Worm (Caenorhabditis elegans) whole organism, young adult: Measurements from ENCODE around the gene srt-52.

ENCODE experiments used
- C06A6.2 ChIP-seq: fragments of 200-800 bp; sonication (Bioruptor generic); conservative IDR thresholded peaks from 2 replicates; pipeline ENCODE4 v1.3.6; 2022; ENCODE audit warnings: missing genetic modification characterization, missing compliant biosample characterization
- F33H1.4 ChIP-seq: fragments of 200-800 bp; sonication (Bioruptor generic); IDR thresholded peaks from 2 replicates; pipeline ENCODE4 v1.3.6; 2022; ENCODE audit warnings: missing genetic modification reagents, missing genetic modification characterization, missing compliant biosample characterization
- F37B4.10 ChIP-seq: fragments of 200-800 bp; sonication (Bioruptor generic); IDR thresholded peaks from 2 replicates; pipeline ENCODE4 v1.3.6; 2022; ENCODE audit warnings: missing genetic modification characterization, missing compliant biosample characterization
- F49E8.2 ChIP-seq: sonication (generic microtip); optimal IDR thresholded peaks from 3 replicates; lab custom pipeline; 2017; ENCODE audit warnings: missing genetic modification characterization, mild to moderate bottlenecking, missing compliant biosample characterization, antibody characterized with exemption, moderate library complexity; ENCODE audit not compliant: insufficient read depth
- F52B5.7 ChIP-seq: sonication (generic microtip); optimal IDR thresholded peaks from 2 replicates; lab custom pipeline; 2016; ENCODE audit warnings: mild to moderate bottlenecking, missing genetic modification characterization, missing compliant biosample characterization
- Y67H2A.10 ChIP-seq: fragments of 200-800 bp; sonication (Bioruptor generic); conservative IDR thresholded peaks from 2 replicates; pipeline ENCODE4 v1.3.6; 2022; ENCODE audit warnings: missing genetic modification reagents, missing genetic modification characterization, missing compliant biosample characterization
- Y95B8A.8 ChIP-seq: fragments of 200-800 bp; sonication (Bioruptor generic); IDR thresholded peaks from 2 replicates; pipeline ENCODE4 v1.3.6; 2022; ENCODE audit warnings: missing genetic modification reagents, missing genetic modification characterization, missing compliant biosample characterization
- aptf-2 ChIP-seq: fragments of 200-800 bp; sonication (Bioruptor generic); conservative IDR thresholded peaks from 2 replicates; pipeline ENCODE4 v1.3.6; 2022; ENCODE audit warnings: missing genetic modification reagents, missing genetic modification characterization, missing compliant biosample characterization
- athp-1 ChIP-seq: sonication (generic microtip); optimal IDR thresholded peaks from 2 replicates; lab custom pipeline; 2017; ENCODE audit warnings: mild to moderate bottlenecking, missing genetic modification characterization, missing compliant biosample characterization
- attf-3 ChIP-seq: fragments of 200-800 bp; sonication (Bioruptor generic); conservative IDR thresholded peaks from 2 replicates; pipeline ENCODE4 v1.3.6; 2022; ENCODE audit warnings: missing genetic modification reagents, missing genetic modification characterization, missing compliant biosample characterization
- attf-6 ChIP-seq: fragments of 200-800 bp; sonication (Bioruptor generic); IDR thresholded peaks from 2 replicates; pipeline ENCODE4 v1.3.6; 2022; ENCODE audit warnings: missing genetic modification reagents, missing genetic modification characterization, missing compliant biosample characterization
- cebp-1 ChIP-seq, 2 experiments: fragments of 200-800 bp in 1 of 2; sonication (Bioruptor generic) in 1 of 2; sonication (generic microtip) in 1 of 2; IDR thresholded peaks in 1 of 2; optimal IDR thresholded peaks in 1 of 2; 2 replicates each; pipeline versions ENCODE4 v1.3.6 to Lab custom; 2017 to 2022; ENCODE audit warnings: missing compliant biosample characterization in 2 of 2, missing genetic modification characterization in 2 of 2, mild to moderate bottlenecking in 1 of 2, missing genetic modification reagents in 1 of 2, moderate library complexity in 1 of 2
- cebp-2 ChIP-seq: fragments of 200-800 bp; sonication (Bioruptor generic); IDR thresholded peaks from 2 replicates; pipeline ENCODE4 v1.3.6; 2022; ENCODE audit warnings: missing genetic modification characterization, missing compliant biosample characterization
- ceh-27 ChIP-seq: fragments of 200-800 bp; sonication (Bioruptor generic); optimal IDR thresholded peaks from 2 replicates; lab custom pipeline; 2018; ENCODE audit warnings: mild to moderate bottlenecking, missing genetic modification characterization, moderate library complexity, missing compliant biosample characterization
- ceh-40 ChIP-seq: fragments of 200-800 bp; sonication (Bioruptor generic); IDR thresholded peaks from 2 replicates; pipeline ENCODE4 v1.3.6; 2022; ENCODE audit warnings: missing genetic modification characterization, missing compliant biosample characterization
- dox-1 ChIP-seq: fragments of 200-800 bp; sonication (Bioruptor generic); IDR thresholded peaks from 2 replicates; pipeline ENCODE4 v1.3.6; 2022; ENCODE audit warnings: missing genetic modification reagents, missing genetic modification characterization, missing compliant biosample characterization
- dpl-1 ChIP-seq: fragments of 150-350 bp; optimal IDR thresholded peaks from 2 replicates; lab custom pipeline; 2014; ENCODE audit warnings: missing biosample characterization, missing genetic modification reagents, missing genetic modification characterization
- egl-18 ChIP-seq: fragments of 200-800 bp; sonication (Bioruptor generic); IDR thresholded peaks from 2 replicates; pipeline ENCODE4 v1.3.6; 2022; ENCODE audit warnings: missing genetic modification reagents, missing genetic modification characterization, missing compliant biosample characterization
- ekl-4 ChIP-seq: fragments of 200-800 bp; sonication (Bioruptor generic); IDR thresholded peaks from 2 replicates; pipeline ENCODE4 v1.3.6; 2022; ENCODE audit warnings: missing genetic modification reagents, missing genetic modification characterization, missing compliant biosample characterization
- ets-4 ChIP-seq: fragments of 200-800 bp; sonication (Bioruptor generic); optimal IDR thresholded peaks from 2 replicates; lab custom pipeline; 2018; ENCODE audit warnings: mild to moderate bottlenecking, missing genetic modification characterization, missing compliant biosample characterization
- let-526 ChIP-seq: fragments of 200-800 bp; sonication (Bioruptor generic); IDR thresholded peaks from 2 replicates; pipeline ENCODE4 v1.3.6; 2022; ENCODE audit warnings: missing genetic modification reagents, missing genetic modification characterization, missing compliant biosample characterization
- lin-26 ChIP-seq: fragments of 200-800 bp; sonication (Bioruptor generic); IDR thresholded peaks from 2 replicates; pipeline ENCODE4 v1.3.6; 2022; ENCODE audit warnings: missing genetic modification reagents, missing genetic modification characterization, missing compliant biosample characterization
- lin-35 ChIP-seq, 3 experiments: fragments of 150-350 bp in 2 of 3; sonication (generic microtip) in 1 of 3; optimal IDR thresholded peaks; 2 replicates each; lab custom pipeline; 2014 to 2018; ENCODE audit warnings: missing biosample characterization in 3 of 3, missing genetic modification characterization in 3 of 3, missing genetic modification reagents in 3 of 3
- mes-4 ChIP-seq: sonication (generic microtip); optimal IDR thresholded peaks from 2 replicates; lab custom pipeline; 2016; ENCODE audit warnings: missing genotype, missing genetic modification characterization, missing compliant biosample characterization
- nfyb-1 ChIP-seq: fragments of 200-800 bp; sonication (Bioruptor generic); IDR thresholded peaks from 2 replicates; pipeline ENCODE4 v1.3.6; 2022; ENCODE audit warnings: missing genetic modification reagents, missing genetic modification characterization, missing compliant biosample characterization
- nhr-80 ChIP-seq: sonication (generic microtip); optimal IDR thresholded peaks from 2 replicates; lab custom pipeline; 2016; ENCODE audit warnings: missing genetic modification characterization, missing compliant biosample characterization
- pha-4 ChIP-seq: fragments of 150-350 bp; sonication (generic microtip); optimal IDR thresholded peaks from 2 replicates; lab custom pipeline; 2014; ENCODE audit warnings: missing biosample characterization, missing genetic modification reagents, missing genetic modification characterization
- snpc-1.1 ChIP-seq: sonication (generic microtip); optimal IDR thresholded peaks from 2 replicates; lab custom pipeline; 2017; ENCODE audit warnings: missing genetic modification characterization, mild to moderate bottlenecking, missing compliant biosample characterization, antibody characterized with exemption, moderate library complexity, missing genotype, missing genetic modification reagents; ENCODE audit not compliant: insufficient read depth
- snpc-4 ChIP-seq, 5 experiments: fragments of 150-350 bp in 1 of 5; sonication (generic microtip) in 4 of 5; optimal IDR thresholded peaks; 2 replicates each; lab custom pipeline; 2014 to 2018; ENCODE audit warnings: missing genetic modification characterization in 5 of 5, missing biosample characterization in 3 of 5, antibody characterized with exemption in 2 of 5, mild to moderate bottlenecking in 2 of 5, missing compliant biosample characterization in 2 of 5, missing genotype in 2 of 5, moderate library complexity in 2 of 5, missing genetic modification reagents in 1 of 5
- sptf-2 ChIP-seq: fragments of 200-800 bp; sonication (Bioruptor generic); optimal IDR thresholded peaks from 2 replicates; lab custom pipeline; 2018; ENCODE audit warnings: mild to moderate bottlenecking, missing genetic modification characterization, missing compliant biosample characterization
- xnd-1 ChIP-seq: sonication (generic microtip); optimal IDR thresholded peaks from 2 replicates; lab custom pipeline; 2016; ENCODE audit warnings: missing genotype, missing genetic modification reagents, missing genetic modification characterization, missing compliant biosample characterization
- zfh-2 ChIP-seq: fragments of 200-800 bp; sonication (Bioruptor generic); conservative IDR thresholded peaks from 2 replicates; pipeline ENCODE4 v1.3.6; 2022; ENCODE audit warnings: missing genetic modification reagents, missing genetic modification characterization, missing compliant biosample characterization
- zim-3 ChIP-seq: sonication (generic microtip); optimal IDR thresholded peaks from 2 replicates; lab custom pipeline; 2017; ENCODE audit warnings: mild to moderate bottlenecking, missing genetic modification characterization, moderate library complexity, missing compliant biosample characterization
- ztf-25 ChIP-seq: fragments of 200-800 bp; sonication (Bioruptor generic); IDR thresholded peaks from 2 replicates; pipeline ENCODE4 v1.3.6; 2022; ENCODE audit warnings: missing genetic modification reagents, missing genetic modification characterization, missing compliant biosample characterization
- ztf-6 ChIP-seq: fragments of 200-800 bp; sonication (Bioruptor generic); IDR thresholded peaks from 2 replicates; pipeline ENCODE4 v1.3.6; 2022; ENCODE audit warnings: missing genetic modification reagents, missing genetic modification characterization, missing compliant biosample characterization

Gene srt-52

ce11 chrV:28270-28669 lies 27.6 kb downstream of the srt-52 start:
- TF ChIP-seq ets-4 (GFP tag; lab: Kevin White, UChicago) (no peak), zfh-2 (GFP tag; lab: Robert Waterston, UW) (peak; percentile 73), F37B4.10 (GFP tag; lab: Robert Waterston, UW) (0 out of 2 replicates have a peak, but pooled peaks have one; percentile 67), C06A6.2 (GFP tag; lab: Robert Waterston, UW) (0 out of 2 replicates have a peak, but pooled peaks have one; percentile 12), F49E8.2 (no peak), Y95B8A.8 (GFP tag; lab: Robert Waterston, UW) (no peak), let-526 (GFP tag; lab: Robert Waterston, UW) (no peak)
- TF ChIP-seq, all 124 proteins: peak for 3

DNA sequence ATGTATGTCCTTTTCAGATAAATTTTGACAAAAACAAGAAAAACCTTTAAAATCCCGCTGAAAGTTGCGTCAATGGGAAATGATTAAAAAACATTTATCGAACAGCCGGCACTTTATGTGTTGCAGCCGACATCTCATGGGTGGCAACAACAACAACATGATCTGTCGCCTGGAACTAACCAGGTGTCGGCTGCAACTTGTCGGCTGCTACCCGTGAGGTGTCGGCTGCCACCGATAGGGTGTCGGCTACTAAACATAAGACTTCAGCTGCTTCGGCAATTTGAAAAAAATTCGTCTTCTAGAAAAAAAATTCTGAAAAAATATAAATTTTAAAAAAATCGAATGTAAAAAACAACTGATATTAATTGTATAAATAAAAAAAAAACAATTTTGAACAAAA lies 28.2 kb downstream of the srt-52 start:
- TF ChIP-seq ztf-6 (GFP tag; lab: Robert Waterston, UW) = no peak
- no peak for TF ChIP-seq xnd-1
- no peak for TF ChIP-seq zim-3
- no peak for TF ChIP-seq pha-4
- peak; percentile 54 for TF ChIP-seq snpc-1.1
- TF ChIP-seq F52B5.7 = no peak
- TF ChIP-seq dox-1 (GFP tag; lab: Robert Waterston, UW) = no peak
- TF ChIP-seq cebp-1 (GFP tag; IDR thresholded peaks at IDR 0.05; lab: Robert Waterston, UW) = no peak
- no peak for TF ChIP-seq cebp-1 (tag; optimal IDR thresholded peaks at IDR 0.05; lab: Kevin White, UChicago)
- peak; percentile 53 for TF ChIP-seq snpc-4 (GFP tag; optimal IDR thresholded peaks at IDR 0.05; lab: Kevin White, UChicago)
- peak in 3 of 4 experiments; percentile 11 to 69 (median 32) for TF ChIP-seq snpc-4 (tag; optimal IDR thresholded peaks at IDR 0.05; lab: Kevin White, UChicago)
- TF ChIP-seq Y67H2A.10 (GFP tag; lab: Robert Waterston, UW) = no peak
- no peak for TF ChIP-seq ceh-40 (GFP tag; lab: Robert Waterston, UW)

- TF ChIP-seq ceh-27 (no peak), athp-1 (no peak), dpl-1 (GFP tag; lab: Kevin White, UChicago) (no peak), egl-18 (GFP tag; lab: Robert Waterston, UW) (no peak), aptf-2 (GFP tag; lab: Robert Waterston, UW) (no peak), sptf-2 (GFP tag; lab: Kevin White, UChicago) (no peak), ekl-4 (GFP tag; lab: Robert Waterston, UW) (no peak), attf-6 (GFP tag; lab: Robert Waterston, UW) (no peak), cebp-2 (GFP tag; lab: Robert Waterston, UW) (no peak), Y67H2A.10 (GFP tag; lab: Robert Waterston, UW) (no peak)
- TF ChIP-seq, all 124 proteins: peak for 0
Observed at ce11 chrV:24181-24580, 31.7 kb downstream of the srt-52 start.

DNA sequence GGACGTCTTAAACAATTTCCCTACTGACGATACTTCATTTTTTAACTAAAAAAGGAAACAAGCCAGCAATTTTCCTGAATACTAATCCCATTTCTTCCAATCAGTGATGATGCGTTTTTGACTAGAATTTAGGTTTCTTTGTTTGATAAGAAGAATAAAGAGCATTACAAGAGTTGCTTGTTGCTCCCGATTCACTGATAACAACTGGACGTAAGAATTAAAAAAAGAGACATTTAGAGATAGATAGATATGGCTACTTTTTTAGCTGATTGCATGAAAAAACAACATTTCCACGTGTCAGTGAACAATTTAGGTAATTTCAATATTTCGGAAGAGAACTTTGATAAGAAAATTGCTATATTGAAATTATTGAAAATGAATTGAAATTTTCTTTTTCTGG lies 34.0 kb downstream of the srt-52 start:
- TF ChIP-seq nhr-80 (peak; percentile 41), F52B5.7 (no peak), lin-35 (GFP tag; optimal IDR thresholded peaks at IDR 0.05; lab: Kevin White, UChicago) (peak in 1 of 3 experiments; percentile 2), mes-4 (tag; lab: Kevin White, UChicago) (no peak), lin-26 (GFP tag; lab: Robert Waterston, UW) (no peak), ztf-25 (GFP tag; lab: Robert Waterston, UW) (no peak), attf-3 (GFP tag; lab: Robert Waterston, UW) (no peak), attf-6 (GFP tag; lab: Robert Waterston, UW) (no peak), F33H1.4 (GFP tag; lab: Robert Waterston, UW) (no peak), nfyb-1 (GFP tag; lab: Robert Waterston, UW) (no peak)
